Worm (Caenorhabditis elegans) whole organism, L2 larva: ENCODE results near the gene K12H6.8.

Experiments used
- ama-1 ChIP-seq: fragments of 150-350 bp; optimal IDR thresholded peaks from 2 replicates; lab custom pipeline; 2018; ENCODE audit warnings: inconsistent platforms
- blmp-1 ChIP-seq: sonication (generic microtip); optimal IDR thresholded peaks from 2 replicates; lab custom pipeline; 2017; ENCODE audit warnings: missing genetic modification characterization, mild to moderate bottlenecking, missing compliant biosample characterization, antibody characterized with exemption, moderate library complexity; ENCODE audit not compliant: insufficient read depth
- nhr-23 ChIP-seq: fragments of 150-350 bp; optimal IDR thresholded peaks from 2 replicates; lab custom pipeline; 2014; ENCODE audit warnings: missing biosample characterization, missing genetic modification reagents, missing genetic modification characterization
- nhr-25 ChIP-seq: fragments of 150-350 bp; sonication (generic microtip); optimal IDR thresholded peaks from 3 replicates; lab custom pipeline; 2014; ENCODE audit warnings: missing biosample characterization, missing genetic modification characterization
- unc-62 ChIP-seq: fragments of 150-350 bp; optimal IDR thresholded peaks from 2 replicates; lab custom pipeline; 2014; ENCODE audit warnings: missing biosample characterization, missing genetic modification reagents, missing genetic modification characterization
- ztf-4 ChIP-seq: fragments of 150-350 bp; optimal IDR thresholded peaks from 2 replicates; lab custom pipeline; 2014; ENCODE audit warnings: missing biosample characterization, missing genetic modification characterization

ce11 chrII:2841529-2841928 lies 13.8 kb downstream of the K12H6.8 start, which contains the start of gene Y110A2AL.6:
- no peak for TF ChIP-seq nhr-23 (tag; lab: Kevin White, UChicago)
- TF ChIP-seq unc-62 (GFP tag; lab: Kevin White, UChicago): no peak
- no peak for TF ChIP-seq nhr-25 (tag; lab: Kevin White, UChicago)
- TF ChIP-seq ztf-4 (tag; lab: Kevin White, UChicago): no peak
- no peak for TF ChIP-seq ama-1 (lab: Kevin White, UChicago)
- TF ChIP-seq blmp-1 (tag; lab: Kevin White, UChicago): no peak
